Worm (Caenorhabditis elegans) whole organism, young adult: Measurements from ENCODE around the gene C05D9.9.

Experiments
- B0035.1 ChIP-seq: sonication (generic microtip); optimal IDR thresholded peaks from 2 replicates; lab custom pipeline; 2016; ENCODE audit warnings: missing genetic modification characterization, mild to moderate bottlenecking, missing compliant biosample characterization, missing genotype, missing genetic modification reagents
- F22D6.2 ChIP-seq: sonication (generic microtip); optimal IDR thresholded peaks from 2 replicates; lab custom pipeline; 2016; ENCODE audit warnings: mild to moderate bottlenecking, missing genetic modification characterization, missing compliant biosample characterization
- F37B4.10 ChIP-seq: fragments of 200-800 bp; sonication (Bioruptor generic); IDR thresholded peaks from 2 replicates; pipeline ENCODE4 v1.3.6; 2022; ENCODE audit warnings: missing genetic modification characterization, missing compliant biosample characterization
- F57A8.1 ChIP-seq: fragments of 200-800 bp; sonication (Bioruptor generic); optimal IDR thresholded peaks from 2 replicates; lab custom pipeline; 2018; ENCODE audit warnings: mild to moderate bottlenecking, missing genetic modification characterization, moderate library complexity, missing compliant biosample characterization
- T07F8.4 ChIP-seq: sonication (generic microtip); optimal IDR thresholded peaks from 2 replicates; lab custom pipeline; 2016; ENCODE audit warnings: mild to moderate bottlenecking, missing genetic modification characterization, moderate library complexity, missing compliant biosample characterization
- ZK185.1 ChIP-seq: sonication (generic microtip); optimal IDR thresholded peaks from 2 replicates; lab custom pipeline; 2016; ENCODE audit warnings: mild to moderate bottlenecking, missing genetic modification characterization, missing compliant biosample characterization; ENCODE audit not compliant: poor library complexity, severe bottlenecking
- ama-1 ChIP-seq, 3 experiments: fragments of 150-350 bp in 1 of 3; sonication (generic microtip) in 2 of 3; optimal IDR thresholded peaks; 2 replicates each; lab custom pipeline; 2014 to 2018; ENCODE audit warnings: missing biosample characterization in 2 of 3, missing genetic modification characterization in 2 of 3, missing genetic modification reagents in 2 of 3
- aptf-2 ChIP-seq: fragments of 200-800 bp; sonication (Bioruptor generic); conservative IDR thresholded peaks from 2 replicates; pipeline ENCODE4 v1.3.6; 2022; ENCODE audit warnings: missing genetic modification reagents, missing genetic modification characterization, missing compliant biosample characterization
- attf-6 ChIP-seq: fragments of 200-800 bp; sonication (Bioruptor generic); IDR thresholded peaks from 2 replicates; pipeline ENCODE4 v1.3.6; 2022; ENCODE audit warnings: missing genetic modification reagents, missing genetic modification characterization, missing compliant biosample characterization
- bed-1 ChIP-seq: fragments of 200-800 bp; sonication (Bioruptor generic); IDR thresholded peaks from 2 replicates; pipeline ENCODE4 v1.3.6; 2022; ENCODE audit warnings: missing genetic modification reagents, missing genetic modification characterization, missing compliant biosample characterization
- bed-2 ChIP-seq: fragments of 200-800 bp; sonication (Bioruptor generic); IDR thresholded peaks from 2 replicates; pipeline ENCODE4 v1.3.6; 2022; ENCODE audit warnings: missing genetic modification reagents, missing genetic modification characterization, missing compliant biosample characterization
- ceh-27 ChIP-seq: fragments of 200-800 bp; sonication (Bioruptor generic); optimal IDR thresholded peaks from 2 replicates; lab custom pipeline; 2018; ENCODE audit warnings: mild to moderate bottlenecking, missing genetic modification characterization, moderate library complexity, missing compliant biosample characterization
- chd-7 ChIP-seq: sonication (generic microtip); optimal IDR thresholded peaks from 2 replicates; lab custom pipeline; 2016; ENCODE audit warnings: mild to moderate bottlenecking, missing genetic modification characterization, moderate library complexity, missing compliant biosample characterization
- die-1 ChIP-seq: sonication (generic microtip); optimal IDR thresholded peaks from 2 replicates; lab custom pipeline; 2016; ENCODE audit warnings: missing genotype, mild to moderate bottlenecking, missing genetic modification characterization, missing compliant biosample characterization
- efl-1 ChIP-seq: fragments of 150-350 bp; optimal IDR thresholded peaks from 2 replicates; lab custom pipeline; 2014; ENCODE audit warnings: missing biosample characterization, missing genetic modification reagents, missing genetic modification characterization
- egl-18 ChIP-seq: fragments of 200-800 bp; sonication (Bioruptor generic); IDR thresholded peaks from 2 replicates; pipeline ENCODE4 v1.3.6; 2022; ENCODE audit warnings: missing genetic modification reagents, missing genetic modification characterization, missing compliant biosample characterization
- fkh-3 ChIP-seq: sonication (generic microtip); optimal IDR thresholded peaks from 2 replicates; lab custom pipeline; 2016; ENCODE audit warnings: mild to moderate bottlenecking, missing genetic modification characterization, missing compliant biosample characterization
- gei-17 ChIP-seq: fragments of 200-800 bp; sonication (Bioruptor generic); optimal IDR thresholded peaks from 2 replicates; lab custom pipeline; 2018; ENCODE audit warnings: mild to moderate bottlenecking, missing genetic modification characterization, missing compliant biosample characterization
- him-1 ChIP-seq: sonication (generic microtip); optimal IDR thresholded peaks from 2 replicates; lab custom pipeline; 2016; ENCODE audit warnings: missing genotype, missing genetic modification reagents, missing genetic modification characterization, missing compliant biosample characterization
- hlh-26 ChIP-seq: fragments of 200-800 bp; sonication (Bioruptor generic); conservative IDR thresholded peaks from 2 replicates; pipeline ENCODE4 v1.3.6; 2022; ENCODE audit warnings: missing genetic modification reagents, missing genetic modification characterization, missing compliant biosample characterization
- hrde-1 ChIP-seq: sonication (generic microtip); optimal IDR thresholded peaks from 2 replicates; lab custom pipeline; 2016; ENCODE audit warnings: missing genetic modification characterization, mild to moderate bottlenecking, missing compliant biosample characterization, moderate library complexity, missing genotype, missing genetic modification reagents, borderline replicate concordance
- lin-35 ChIP-seq, 3 experiments: fragments of 150-350 bp in 2 of 3; sonication (generic microtip) in 1 of 3; optimal IDR thresholded peaks; 2 replicates each; lab custom pipeline; 2014 to 2018; ENCODE audit warnings: missing biosample characterization in 3 of 3, missing genetic modification characterization in 3 of 3, missing genetic modification reagents in 3 of 3
- lin-40 ChIP-seq: sonication (generic microtip); optimal IDR thresholded peaks from 2 replicates; lab custom pipeline; 2016; ENCODE audit warnings: missing genetic modification characterization, mild to moderate bottlenecking, missing compliant biosample characterization, missing genotype, missing genetic modification reagents
- lin-54 ChIP-seq: fragments of 200-800 bp; sonication (Bioruptor generic); optimal IDR thresholded peaks from 2 replicates; lab custom pipeline; 2018; ENCODE audit warnings: mild to moderate bottlenecking, missing genetic modification characterization, missing compliant biosample characterization
- lir-1 ChIP-seq: fragments of 200-800 bp; sonication (Bioruptor generic); conservative IDR thresholded peaks from 2 replicates; pipeline ENCODE4 v1.3.6; 2022; ENCODE audit warnings: missing genetic modification reagents, missing genetic modification characterization, missing compliant biosample characterization
- madf-10 ChIP-seq: sonication (generic microtip); optimal IDR thresholded peaks from 2 replicates; lab custom pipeline; 2016; ENCODE audit warnings: mild to moderate bottlenecking, missing genetic modification characterization, missing compliant biosample characterization
- madf-3 ChIP-seq: fragments of 200-800 bp; sonication (Bioruptor generic); IDR thresholded peaks from 2 replicates; pipeline ENCODE4 v1.3.6; 2022; ENCODE audit warnings: missing genetic modification reagents, missing genetic modification characterization, missing compliant biosample characterization
- madf-6 ChIP-seq: fragments of 200-800 bp; sonication (Bioruptor generic); IDR thresholded peaks from 2 replicates; pipeline ENCODE4 v1.3.6; 2022; ENCODE audit warnings: missing genetic modification reagents, missing genetic modification characterization, missing compliant biosample characterization
- madf-8 ChIP-seq: fragments of 200-800 bp; sonication (Bioruptor generic); conservative IDR thresholded peaks from 2 replicates; pipeline ENCODE4 v1.3.6; 2022; ENCODE audit warnings: missing genetic modification reagents, missing genetic modification characterization, missing compliant biosample characterization
- mcd-1 ChIP-seq: fragments of 200-800 bp; sonication (Bioruptor generic); IDR thresholded peaks from 2 replicates; pipeline ENCODE4 v1.3.6; 2022; ENCODE audit warnings: missing genetic modification reagents, missing genetic modification characterization, missing compliant biosample characterization
- mel-28 ChIP-seq: sonication (generic microtip); optimal IDR thresholded peaks from 2 replicates; lab custom pipeline; 2016; ENCODE audit warnings: borderline replicate concordance, mild to moderate bottlenecking, missing genetic modification characterization, missing compliant biosample characterization
- mes-4 ChIP-seq: sonication (generic microtip); optimal IDR thresholded peaks from 2 replicates; lab custom pipeline; 2016; ENCODE audit warnings: missing genotype, missing genetic modification characterization, missing compliant biosample characterization
- mxl-1 ChIP-seq: sonication (generic microtip); optimal IDR thresholded peaks from 2 replicates; lab custom pipeline; 2016; ENCODE audit warnings: missing genetic modification characterization, missing compliant biosample characterization
- nfya-1 ChIP-seq: sonication (generic microtip); optimal IDR thresholded peaks from 2 replicates; lab custom pipeline; 2017; ENCODE audit warnings: antibody characterized with exemption, missing compliant biosample characterization, missing genetic modification characterization, borderline replicate concordance; ENCODE audit not compliant: insufficient read depth
- nhr-120 ChIP-seq: fragments of 200-800 bp; sonication (Bioruptor generic); IDR thresholded peaks from 2 replicates; pipeline ENCODE4 v1.3.6; 2022; ENCODE audit warnings: missing genetic modification characterization, missing compliant biosample characterization
- nhr-80 ChIP-seq: sonication (generic microtip); optimal IDR thresholded peaks from 2 replicates; lab custom pipeline; 2016; ENCODE audit warnings: missing genetic modification characterization, missing compliant biosample characterization
- nhr-90 ChIP-seq: sonication (generic microtip); optimal IDR thresholded peaks from 2 replicates; lab custom pipeline; 2016; ENCODE audit warnings: missing genotype, mild to moderate bottlenecking, missing genetic modification characterization, missing compliant biosample characterization
- pha-4 ChIP-seq: fragments of 150-350 bp; sonication (generic microtip); optimal IDR thresholded peaks from 2 replicates; lab custom pipeline; 2014; ENCODE audit warnings: missing biosample characterization, missing genetic modification reagents, missing genetic modification characterization
- rcor-1 ChIP-seq: fragments of 200-800 bp; sonication (Bioruptor generic); IDR thresholded peaks from 2 replicates; pipeline ENCODE4 v1.3.6; 2022; ENCODE audit warnings: missing genetic modification reagents, missing genetic modification characterization, missing compliant biosample characterization
- rpc-1 ChIP-seq, 2 experiments: fragments of 150-350 bp in 1 of 2; sonication (generic microtip) in 1 of 2; optimal IDR thresholded peaks; 2 replicates each; lab custom pipeline; 2014 to 2018; ENCODE audit warnings: missing biosample characterization in 1 of 2, missing genetic modification characterization in 1 of 2, missing genetic modification reagents in 1 of 2, missing genotype in 1 of 2
- snpc-3.4 ChIP-seq: sonication (generic microtip); optimal IDR thresholded peaks from 2 replicates; lab custom pipeline; 2017; ENCODE audit warnings: missing genetic modification characterization, mild to moderate bottlenecking, missing compliant biosample characterization, antibody characterized with exemption, moderate library complexity, missing genotype, missing genetic modification reagents
- tbp1 ChIP-seq: fragments of 200-800 bp; sonication (Bioruptor generic); optimal IDR thresholded peaks from 2 replicates; lab custom pipeline; 2018; ENCODE audit warnings: mild to moderate bottlenecking, missing genetic modification characterization, missing compliant biosample characterization
- tbx-9 ChIP-seq: sonication (generic microtip); optimal IDR thresholded peaks from 2 replicates; lab custom pipeline; 2016; ENCODE audit warnings: borderline replicate concordance, missing genetic modification characterization, inconsistent platforms, missing compliant biosample characterization
- tlf-1 ChIP-seq: fragments of 200-800 bp; sonication (Bioruptor generic); optimal IDR thresholded peaks from 2 replicates; lab custom pipeline; 2018; ENCODE audit warnings: mild to moderate bottlenecking, missing genetic modification characterization, missing compliant biosample characterization
- unc-130 ChIP-seq: sonication (generic microtip); optimal IDR thresholded peaks from 2 replicates; lab custom pipeline; 2016; ENCODE audit warnings: missing genetic modification reagents, missing genetic modification characterization, missing compliant biosample characterization
- unc-62 ChIP-seq: fragments of 150-350 bp; optimal IDR thresholded peaks from 2 replicates; lab custom pipeline; 2014; ENCODE audit warnings: missing biosample characterization, missing genetic modification reagents, missing genetic modification characterization
- ztf-25 ChIP-seq: fragments of 200-800 bp; sonication (Bioruptor generic); IDR thresholded peaks from 2 replicates; pipeline ENCODE4 v1.3.6; 2022; ENCODE audit warnings: missing genetic modification reagents, missing genetic modification characterization, missing compliant biosample characterization
- ztf-3 ChIP-seq: fragments of 200-800 bp; sonication (Bioruptor generic); optimal IDR thresholded peaks from 2 replicates; lab custom pipeline; 2018; ENCODE audit warnings: mild to moderate bottlenecking, missing genetic modification characterization, missing compliant biosample characterization

The C05D9.9 gene

ce11 chrX:1093154-1093553 lies 30.9 kb downstream of the C05D9.9 start (continued):
- TF ChIP-seq lin-40 (tag; lab: Kevin White, UChicago) (peak; percentile 92), madf-3 (GFP tag; lab: Robert Waterston, UW) (no peak), ztf-3 (GFP tag; lab: Kevin White, UChicago) (no peak), T07F8.4 (tag; lab: Kevin White, UChicago) (no peak), nfya-1 (no peak), attf-6 (GFP tag; lab: Robert Waterston, UW) (no peak), F22D6.2 (tag; lab: Kevin White, UChicago) (peak; percentile 28), pha-4 (peak; percentile 26), madf-6 (no peak; the same call in 1 of the 2 replicates), him-1 (tag; lab: Kevin White, UChicago) (no peak), rpc-1 (optimal IDR thresholded peaks at IDR 0.05; lab: Kevin White, UChicago) (no peak), rpc-1 (tag; optimal IDR thresholded peaks at IDR 0.05; lab: Kevin White, UChicago) (no peak), lin-54 (GFP tag; lab: Kevin White, UChicago) (peak; percentile 46), egl-18 (GFP tag; lab: Robert Waterston, UW) (no peak), mxl-1 (no peak), unc-62 (GFP tag; lab: Kevin White, UChicago) (peak; percentile 92), efl-1 (no peak), mcd-1 (GFP tag; lab: Robert Waterston, UW) (peak; percentile 49; the same call in 1 of the 2 replicates), rcor-1 (GFP tag; lab: Robert Waterston, UW) (peak; percentile 79), ztf-25 (no peak), mes-4 (tag; lab: Kevin White, UChicago) (no peak), aptf-2 (no peak), ZK185.1 (peak; percentile 83), madf-10 (tag; lab: Kevin White, UChicago) (peak; percentile 84), tlf-1 (GFP tag; lab: Kevin White, UChicago) (peak; percentile 29), nhr-120 (GFP tag; lab: Robert Waterston, UW) (no peak), chd-7 (tag; lab: Kevin White, UChicago) (peak; percentile 82), madf-8 (no peak), nhr-80 (tag; lab: Kevin White, UChicago) (peak; percentile 95), nhr-90 (tag; lab: Kevin White, UChicago) (peak; percentile 60), bed-1 (GFP tag; lab: Robert Waterston, UW) (no peak), die-1 (tag; lab: Kevin White, UChicago) (peak; percentile 39), tbp1 (peak; percentile 66), ama-1 (optimal IDR thresholded peaks at IDR 0.05; lab: Kevin White, UChicago) (no peak), ama-1 (GFP tag; optimal IDR thresholded peaks at IDR 0.05; lab: Kevin White, UChicago) (peak in 1 of 2 experiments; percentile 67), hrde-1 (tag; lab: Kevin White, UChicago) (no peak), gei-17 (peak; percentile 63), snpc-3.4 (no peak), F37B4.10 (0 out of 2 replicates have a peak, but pooled peaks have one; percentile 80), lin-35 (GFP tag; optimal IDR thresholded peaks at IDR 0.05; lab: Kevin White, UChicago) (peak in 1 of 3 experiments; percentile 82), ceh-27 (GFP tag; lab: Kevin White, UChicago) (peak; percentile 75), hlh-26 (GFP tag; lab: Robert Waterston, UW) (no peak), bed-2 (GFP tag; lab: Robert Waterston, UW) (peak; percentile 48; the same call in 1 of the 2 replicates), B0035.1 (peak; percentile 18), fkh-3 (no peak), tbx-9 (no peak), mel-28 (tag; lab: Kevin White, UChicago) (no peak), F57A8.1 (GFP tag; lab: Kevin White, UChicago) (no peak), lir-1 (GFP tag; lab: Robert Waterston, UW) (peak; percentile 47; the same call in 1 of the 2 replicates), unc-130 (no peak)
